Fruit fly (Drosophila melanogaster): ENCODE results near the gene CG7368.

The CG7368 gene

dm6 chr3L:11561946-11562760, 34.8 kb upstream of the CG7368 start, which contains the start of the genes CG7394 and Mob2 (continued):
- TF ChIP-seq crol (GFP tag; IDR thresholded peaks at IDR 0.05) (no peak; the same call in 1 of the 2 replicates), CG7372 (GFP tag; IDR thresholded peaks at IDR 0.05) (peak; percentile 90), CG14860 (GFP tag; IDR thresholded peaks at IDR 0.05; ENCODE audit: partially characterized antibody) (peak; percentile 83), CG10654 (GFP tag; optimal IDR thresholded peaks at IDR 0.05) (peak; percentile 90), Dad (GFP tag; optimal IDR thresholded peaks at IDR 0.05) (peak; percentile 73), ATbp (GFP tag; optimal IDR thresholded peaks at IDR 0.05) (peak; percentile 74), CG12236 (GFP tag; optimal IDR thresholded peaks at IDR 0.05) (peak; percentile 57), Hand (GFP tag; optimal IDR thresholded peaks at IDR 0.05) (peak; percentile 47), CG10321 (GFP tag; IDR thresholded peaks at IDR 0.05) (peak; percentile 67), CG15696 (tag; optimal IDR thresholded peaks at IDR 0.05) (peak; percentile 84), Nf-YB (GFP tag; optimal IDR thresholded peaks at IDR 0.05) (peak; percentile 73), Atf3 (GFP tag; optimal IDR thresholded peaks at IDR 0.05) (peak; percentile 77), NC2α (GFP tag; optimal IDR thresholded peaks at IDR 0.05) (peak; percentile 17), CG17912 (GFP tag; optimal IDR thresholded peaks at IDR 0.05) (peak; percentile 52), crc (GFP tag; optimal IDR thresholded peaks at IDR 0.05) (peak; percentile 60), pros (GFP tag; optimal IDR thresholded peaks at IDR 0.05) (no peak), CG15269 (tag; optimal IDR thresholded peaks at IDR 0.05) (peak; percentile 93), Awh (GFP tag; IDR thresholded peaks at IDR 0.05) (peak; percentile 83), inv (GFP tag; IDR thresholded peaks at IDR 0.05; ENCODE audit: partially characterized antibody) (peak; percentile 79), CG31388 (GFP tag; optimal IDR thresholded peaks at IDR 0.05) (peak; percentile 82), CG2889 (GFP tag; IDR thresholded peaks at IDR 0.05) (peak; percentile 83; the same call in 2 of the 3 replicates), CG18011 (GFP tag; optimal IDR thresholded peaks at IDR 0.05) (peak; percentile 81), Ptx1 (GFP tag; IDR thresholded peaks at IDR 0.05) (peak; percentile 91), CG9932 (GFP tag; IDR thresholded peaks at IDR 0.05) (peak; percentile 96), Drgx (GFP tag; IDR thresholded peaks at IDR 0.05) (peak; percentile 87), lmd (GFP tag; IDR thresholded peaks at IDR 0.05) (peak; percentile 87), repo (GFP tag; optimal IDR thresholded peaks at IDR 0.05) (peak; percentile 80), CG6175 (GFP tag; IDR thresholded peaks at IDR 0.05) (peak; percentile 83), CG11560 (tag; IDR thresholded peaks at IDR 0.05) (peak; percentile 82; the same call in 2 of the 3 replicates), pzg (GFP tag; optimal IDR thresholded peaks at IDR 0.05) (peak; percentile 85), stc (GFP tag; IDR thresholded peaks at IDR 0.05) (peak; percentile 85), Bteb2 (GFP tag; optimal IDR thresholded peaks at IDR 0.05) (peak; percentile 85), CG33213 (GFP tag; optimal IDR thresholded peaks at IDR 0.05) (peak; percentile 77), CG5180 (GFP tag; optimal IDR thresholded peaks at IDR 0.05) (peak; percentile 73), Poxn (GFP tag; IDR thresholded peaks at IDR 0.05) (peak; percentile 79), yki (optimal IDR thresholded peaks at IDR 0.05) (no peak), sd (tag; optimal IDR thresholded peaks at IDR 0.05) (peak; percentile 58), Med (GFP tag) (peak; percentile 98), CG12071 (GFP tag; optimal IDR thresholded peaks at IDR 0.05) (peak; percentile 73), dm (GFP tag; optimal IDR thresholded peaks at IDR 0.05) (peak; percentile 67), sug (tag; optimal IDR thresholded peaks at IDR 0.05) (peak; percentile 88), gem (tag; optimal IDR thresholded peaks at IDR 0.05) (peak; percentile 94), NfI (GFP tag; optimal IDR thresholded peaks at IDR 0.05) (peak; percentile 83), dysf (GFP tag; IDR thresholded peaks at IDR 0.05) (peak; percentile 91), CG30431 (GFP tag; optimal IDR thresholded peaks at IDR 0.05) (peak; percentile 65), lov (optimal IDR thresholded peaks at IDR 0.05) (no peak), lov (GFP tag; IDR thresholded peaks at IDR 0.05) (peak; percentile 79; the same call in 1 of the 3 replicates), Camta (GFP tag; optimal IDR thresholded peaks at IDR 0.05) (peak; percentile 81), HmgD (GFP tag; optimal IDR thresholded peaks at IDR 0.05) (peak; percentile 12), CG13424 (tag; optimal IDR thresholded peaks at IDR 0.05) (peak; percentile 93)

All from whole organism, embryonic.